Worm (Caenorhabditis elegans): ENCODE measurements around the gene H03G16.6.

Gene H03G16.6

ce11 chrX:15077597-15078261 is 25.2 kb downstream of the H03G16.6 start, which contains the start of the genes H40L08.8, H40L08.2 and H40L08.7 (continued):
- TF ChIP-seq dpl-1 (GFP tag; optimal IDR thresholded peaks at IDR 0.05) (no peak), ceh-90 (tag; optimal IDR thresholded peaks at IDR 0.05) (no peak), aly-2 (tag; optimal IDR thresholded peaks at IDR 0.05) (no peak), fkh-4 (tag; optimal IDR thresholded peaks at IDR 0.05; ENCODE audit: borderline replicate concordance) (no peak), nhr-84 (tag; optimal IDR thresholded peaks at IDR 0.05) (no peak), lin-13 (GFP tag; optimal IDR thresholded peaks at IDR 0.05) (no peak)

ce11 chrX:15078276-15078675 is 25.8 kb downstream of the H03G16.6 start:
- TF ChIP-seq jun-1 (tag; optimal IDR thresholded peaks at IDR 0.05) (no peak), grh-1 (GFP tag; IDR thresholded peaks at IDR 0.05) (no peak), fkh-8 (tag; optimal IDR thresholded peaks at IDR 0.05) (no peak), unc-62 (GFP tag; optimal IDR thresholded peaks at IDR 0.05) (no peak), nhr-20 (tag; optimal IDR thresholded peaks at IDR 0.05) (no peak), aha-1 (tag; optimal IDR thresholded peaks at IDR 0.05) (no peak), lir-3 (tag; optimal IDR thresholded peaks at IDR 0.05; ENCODE audit: poor library complexity) (no peak), unc-86 (tag; optimal IDR thresholded peaks at IDR 0.05) (no peak), ceh-63 (GFP tag; optimal IDR thresholded peaks at IDR 0.05) (no peak), lin-14 (GFP tag; optimal IDR thresholded peaks at IDR 0.05) (no peak), fkh-4 (tag; optimal IDR thresholded peaks at IDR 0.05; ENCODE audit: borderline replicate concordance) (no peak), egl-13 (tag; optimal IDR thresholded peaks at IDR 0.05) (no peak), C16A3.4 (tag; optimal IDR thresholded peaks at IDR 0.05) (no peak), blmp-1 (tag; optimal IDR thresholded peaks at IDR 0.05) (no peak), swsn-7 (tag; optimal IDR thresholded peaks at IDR 0.05) (no peak), fos-1 (tag; optimal IDR thresholded peaks at IDR 0.05) (no peak), nhr-28 (tag; optimal IDR thresholded peaks at IDR 0.05) (no peak), F16B12.6 (tag; optimal IDR thresholded peaks at IDR 0.05) (no peak), fkh-10 (GFP tag; optimal IDR thresholded peaks at IDR 0.05) (no peak)

- TF ChIP-seq grh-1 (GFP tag; IDR thresholded peaks at IDR 0.05): peak; percentile 78
- peak in 1 of 2 experiments; percentile 32 for TF ChIP-seq lsy-2 (tag; optimal IDR thresholded peaks at IDR 0.05)
- peak; percentile 86 for TF ChIP-seq blmp-1 (tag; optimal IDR thresholded peaks at IDR 0.05)
- TF ChIP-seq mdl-1 (tag; optimal IDR thresholded peaks at IDR 0.05): peak in 1 of 2 experiments; percentile 74
- TF ChIP-seq egl-27 (tag; optimal IDR thresholded peaks at IDR 0.05): no peak
- peak; percentile 56 for TF ChIP-seq snu-23 (GFP tag; optimal IDR thresholded peaks at IDR 0.05)
- TF ChIP-seq elt-2 (tag; optimal IDR thresholded peaks at IDR 0.05): no peak
- peak in 5 of 6 experiments; percentile 48 to 92 (median 69) for TF ChIP-seq elt-3 (tag; optimal IDR thresholded peaks at IDR 0.05)
- TF ChIP-seq tbx-2 (tag; optimal IDR thresholded peaks at IDR 0.05): peak; percentile 40
- peak; percentile 60 for TF ChIP-seq nhr-19 (GFP tag; conservative IDR thresholded peaks at IDR 0.05)
- TF ChIP-seq nhr-90 (tag; optimal IDR thresholded peaks at IDR 0.05; ENCODE audit: poor library complexity): peak; percentile 38
- peak; percentile 63 for TF ChIP-seq unc-130 (tag; optimal IDR thresholded peaks at IDR 0.05)
- no peak for TF ChIP-seq fkh-4 (tag; optimal IDR thresholded peaks at IDR 0.05; ENCODE audit: borderline replicate concordance)
- TF ChIP-seq nhr-20 (tag; optimal IDR thresholded peaks at IDR 0.05): peak; percentile 83
- TF ChIP-seq lin-13 (GFP tag; optimal IDR thresholded peaks at IDR 0.05): no peak
- TF ChIP-seq nhr-71 (tag; optimal IDR thresholded peaks at IDR 0.05): peak; percentile 69
- TF ChIP-seq C16A3.4 (tag; optimal IDR thresholded peaks at IDR 0.05): peak; percentile 5
- TF ChIP-seq nhr-85 (tag): peak; percentile 92
- TF ChIP-seq lin-35 (GFP tag; optimal IDR thresholded peaks at IDR 0.05): peak in 1 of 2 experiments; percentile 45
- peak; percentile 64 for TF ChIP-seq lin-14 (GFP tag; optimal IDR thresholded peaks at IDR 0.05)
- no peak for TF ChIP-seq ceh-8 (GFP tag; optimal IDR thresholded peaks at IDR 0.05)
- TF ChIP-seq vab-15 (tag; optimal IDR thresholded peaks at IDR 0.05): no peak
Observed at ce11 chrX:15079406-15079805, 26.9 kb downstream of the H03G16.6 start.

All from whole organism, L1 larva.